Fruit fly (Drosophila melanogaster) ovary, adult (tissue): ENCODE results near the gene corto.

Experiments used
- CG17801 ChIP-seq: fragments of 200-800 bp; optimal IDR thresholded peaks from 2 replicates; lab custom pipeline; 2019; ENCODE audit warnings: missing biosample characterization, mild to moderate bottlenecking, missing genetic modification characterization, moderate library complexity; ENCODE audit not compliant: partially characterized antibody

Gene corto

DNA sequence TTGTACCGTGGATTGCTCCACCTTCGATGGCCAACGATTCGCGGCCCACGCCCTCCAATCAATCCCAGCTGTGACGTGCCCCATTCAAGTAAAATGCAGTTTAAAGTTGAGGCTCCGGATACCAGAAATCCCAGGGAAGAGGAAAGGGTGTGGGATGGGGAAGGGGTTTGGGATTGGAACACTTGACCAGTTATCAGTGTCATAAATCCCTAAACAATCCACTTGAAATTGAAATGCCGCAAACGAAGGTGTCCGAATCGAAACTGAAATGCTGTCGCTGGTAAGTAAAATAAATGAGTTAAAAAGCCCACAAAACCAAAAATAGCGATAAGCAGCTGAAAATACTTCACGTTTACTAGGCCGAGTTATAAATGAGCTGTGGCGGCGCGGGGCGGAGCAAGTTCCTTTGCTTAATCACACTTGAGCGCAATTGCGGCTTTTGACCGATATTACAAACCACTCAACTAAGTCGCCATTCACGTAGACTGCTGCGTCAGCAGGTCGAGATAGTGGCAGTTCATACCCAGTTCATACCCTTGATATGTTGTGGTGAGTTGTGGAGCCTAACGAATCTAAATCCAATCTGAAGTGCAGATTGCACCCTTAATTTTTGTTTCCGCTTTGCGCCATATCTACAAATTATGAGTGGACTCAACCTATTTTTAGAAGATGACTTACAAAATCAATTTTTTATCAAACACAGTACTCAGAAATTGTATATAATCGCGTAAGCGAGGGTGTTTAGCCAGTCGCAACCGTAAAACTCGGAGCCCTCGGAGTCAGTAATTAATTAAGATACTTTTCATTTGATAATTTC is 22.1 kb downstream of the corto start:
- TF ChIP-seq CG17801 (GFP tag; lab: Kevin White, UChicago), result no peak

DNA sequence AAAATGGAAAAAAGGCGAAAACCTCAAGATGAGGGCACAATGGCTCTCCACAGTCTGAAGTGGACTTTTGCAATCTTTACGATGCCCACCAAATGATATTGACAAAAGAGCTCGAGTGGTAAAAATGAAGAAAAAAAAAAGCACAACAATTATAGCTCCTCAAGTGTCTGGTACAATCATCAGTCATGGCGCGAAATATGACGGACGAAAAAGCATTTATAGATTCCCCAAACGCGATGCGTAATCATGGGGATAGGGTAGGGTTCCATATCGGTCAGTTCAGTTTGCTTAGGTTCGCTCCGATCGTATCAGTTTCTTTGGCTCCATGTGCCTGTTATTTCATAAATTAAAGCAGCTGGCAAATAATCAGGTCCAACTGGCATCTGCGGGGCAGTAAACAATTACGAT is 23.6 kb downstream of the corto start:
- no peak for TF ChIP-seq CG17801 (GFP tag; lab: Kevin White, UChicago)

DNA sequence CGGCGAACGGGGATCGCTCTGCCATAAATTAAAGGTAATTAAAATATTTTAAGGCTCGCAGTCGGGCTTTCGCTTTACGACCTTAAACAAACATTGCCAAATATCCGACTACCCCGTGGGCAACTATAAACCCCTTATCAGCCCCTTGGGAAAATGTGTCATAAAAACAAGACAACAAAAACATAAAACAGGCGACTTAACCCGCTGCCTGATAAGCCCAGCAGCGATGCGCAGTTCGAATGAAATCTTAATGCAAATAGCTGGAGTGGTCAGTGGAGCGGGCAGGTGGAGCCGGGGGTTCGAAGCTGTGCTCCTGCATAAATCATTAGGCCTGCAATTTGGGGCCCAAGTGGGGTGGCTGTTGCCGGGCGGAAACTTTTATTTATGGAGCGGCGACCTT is 24.4 kb downstream of the corto start:
- TF ChIP-seq CG17801 (GFP tag; lab: Kevin White, UChicago), result no peak

DNA sequence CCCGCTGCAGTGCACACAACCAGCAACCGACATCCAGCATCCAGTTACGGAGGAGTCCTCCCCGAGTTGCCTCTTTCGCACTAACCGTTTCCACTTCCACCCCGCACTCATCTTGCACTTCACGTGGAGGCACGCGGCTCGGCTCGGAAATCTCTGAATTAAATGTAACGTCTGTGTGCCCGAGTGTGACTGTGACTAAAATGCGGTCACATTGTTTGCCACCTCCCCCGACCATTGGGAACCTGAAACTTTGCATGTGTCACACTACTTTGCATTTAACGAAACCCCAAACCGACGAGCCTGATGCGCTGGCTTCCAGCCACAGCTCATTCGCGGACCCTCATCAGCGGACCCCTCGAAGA is 25.6 kb downstream of the corto start:
- TF ChIP-seq CG17801 (GFP tag; lab: Kevin White, UChicago), result no peak

DNA sequence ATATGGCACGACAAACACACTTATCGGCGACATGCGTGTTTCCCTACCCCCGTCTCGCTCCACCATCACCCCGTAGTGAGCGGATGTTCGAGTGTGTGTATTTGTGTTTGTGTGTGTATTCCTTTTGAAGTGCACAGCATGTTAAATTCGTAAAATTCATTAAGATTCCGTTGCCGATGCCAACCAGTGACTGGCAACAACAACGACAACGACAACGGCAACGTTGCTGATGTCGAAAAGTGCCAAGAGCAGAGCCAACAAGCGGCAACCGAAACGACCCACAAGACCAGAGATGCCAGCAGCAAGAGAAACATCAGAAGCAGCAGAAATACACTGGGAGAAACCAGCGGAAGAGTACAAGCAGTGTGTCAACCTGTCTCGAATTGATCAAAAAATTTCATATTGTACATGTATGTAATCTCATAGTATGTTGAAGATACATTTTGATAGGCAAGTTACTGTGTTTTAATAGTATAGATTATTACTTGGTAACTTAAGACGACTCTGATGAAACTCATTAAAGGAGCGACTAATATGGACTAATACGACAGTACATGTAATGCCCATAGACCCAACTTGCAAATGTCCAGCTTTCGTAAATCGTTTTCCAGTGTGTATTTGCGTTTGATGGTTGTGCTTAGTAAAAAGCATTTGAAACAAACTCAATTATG is 26.1 kb downstream of the corto start:
- no peak for TF ChIP-seq CG17801 (GFP tag; lab: Kevin White, UChicago)

DNA sequence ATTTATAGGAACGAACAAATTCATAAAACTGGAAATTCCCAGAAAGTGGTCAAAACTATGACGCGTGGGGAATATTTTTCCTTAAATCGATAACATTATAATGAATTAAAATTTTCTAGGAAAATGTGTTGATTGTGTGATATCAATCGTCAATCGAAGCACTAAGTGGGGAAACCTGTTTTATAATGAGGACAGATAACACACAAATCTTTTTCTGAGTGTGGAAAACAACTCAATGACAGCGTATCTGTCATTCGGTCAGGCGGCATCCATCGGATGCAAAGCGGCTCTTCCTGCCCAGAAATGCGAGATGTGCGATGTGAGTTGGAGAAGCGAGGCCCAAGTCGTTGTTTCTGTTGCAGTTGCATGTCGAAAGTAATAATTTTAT is 26.6 kb downstream of the corto start:
- no peak for TF ChIP-seq CG17801 (GFP tag; lab: Kevin White, UChicago)

DNA sequence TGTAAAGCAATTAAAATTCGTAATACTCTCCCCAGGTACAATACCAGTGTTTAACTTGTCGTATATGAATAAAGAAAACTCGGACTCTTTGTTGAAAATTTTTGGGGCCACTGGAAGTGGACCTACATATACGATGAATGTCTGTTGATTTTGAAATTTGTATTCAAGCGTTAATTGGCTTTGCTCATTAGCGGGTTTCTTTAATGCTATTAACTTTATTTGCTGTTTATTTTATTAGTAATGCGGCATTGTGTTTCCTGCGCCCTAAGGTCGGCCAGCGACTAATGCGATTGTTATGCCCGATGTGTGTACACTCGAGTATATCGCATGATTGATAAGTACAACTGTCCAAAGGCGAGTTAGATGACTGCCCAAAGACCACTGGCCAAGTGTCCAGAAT is 27.6 kb downstream of the corto start:
- TF ChIP-seq CG17801 (GFP tag; lab: Kevin White, UChicago), result no peak

DNA sequence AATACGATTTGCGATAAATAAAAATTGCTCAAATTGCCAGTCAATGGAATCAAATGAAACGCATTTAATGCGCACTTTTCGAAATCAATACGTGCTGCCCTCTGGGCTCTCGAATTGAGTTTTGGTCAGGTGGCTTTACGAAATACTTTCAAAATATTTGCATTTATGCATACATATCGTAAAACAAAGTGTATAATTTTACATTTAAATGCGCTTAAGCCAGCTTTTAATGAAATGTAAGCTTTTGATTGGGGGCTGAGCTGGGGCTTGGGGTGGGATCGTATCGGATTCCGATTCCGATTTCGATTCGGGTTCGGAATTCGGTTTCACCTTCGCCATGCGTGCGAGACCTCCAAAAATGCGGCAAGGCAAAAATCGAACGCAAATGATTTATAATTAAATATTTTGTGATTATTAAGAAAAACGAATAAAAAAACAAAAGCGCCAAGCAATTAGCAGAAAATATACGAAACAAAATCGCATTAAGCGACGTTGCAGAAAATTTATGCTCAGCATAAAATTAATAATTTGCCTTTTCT is 28.5 kb downstream of the corto start:
- TF ChIP-seq CG17801 (GFP tag; lab: Kevin White, UChicago), result peak; percentile 40

DNA sequence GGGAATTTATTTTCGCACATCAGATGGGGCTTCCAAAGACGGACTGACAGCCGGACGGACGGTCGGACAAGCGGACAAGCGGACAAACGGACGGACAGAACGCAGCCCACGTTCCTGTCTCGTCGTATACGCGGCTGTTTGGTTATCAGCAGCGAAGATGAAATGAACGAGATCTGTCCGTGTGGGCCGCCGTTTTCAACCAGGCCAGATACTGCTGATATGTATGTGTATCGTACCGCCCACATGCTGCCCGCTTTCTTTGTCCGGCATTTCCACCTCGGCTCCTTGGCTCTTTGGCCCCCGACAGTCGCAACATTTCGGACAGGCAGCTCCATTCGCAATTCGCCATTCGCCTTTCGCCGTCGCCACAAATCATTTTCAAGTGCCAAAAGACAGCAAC is 29.6 kb downstream of the corto start:
- no peak for TF ChIP-seq CG17801 (GFP tag; lab: Kevin White, UChicago)

DNA sequence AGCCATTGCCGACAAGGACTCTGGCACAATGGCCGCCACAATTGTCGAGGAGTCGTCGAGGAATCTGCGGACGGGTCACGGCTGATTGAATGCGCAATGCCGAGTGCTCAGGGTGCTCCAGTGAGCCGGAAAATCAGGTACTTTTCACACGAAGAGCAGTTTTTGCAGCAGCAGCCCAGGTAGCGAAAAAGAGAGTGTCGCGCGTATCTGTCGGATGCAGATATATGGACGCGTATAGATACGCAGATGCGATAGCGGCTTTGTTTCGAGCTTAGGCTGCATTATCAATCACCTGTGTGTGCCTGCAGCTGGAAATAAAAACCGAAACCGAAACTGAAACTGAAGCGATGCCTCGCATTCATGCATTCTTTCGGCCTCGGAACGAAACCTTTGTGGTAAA is 30.9 kb downstream of the corto start:
- TF ChIP-seq CG17801 (GFP tag; lab: Kevin White, UChicago), result no peak

DNA sequence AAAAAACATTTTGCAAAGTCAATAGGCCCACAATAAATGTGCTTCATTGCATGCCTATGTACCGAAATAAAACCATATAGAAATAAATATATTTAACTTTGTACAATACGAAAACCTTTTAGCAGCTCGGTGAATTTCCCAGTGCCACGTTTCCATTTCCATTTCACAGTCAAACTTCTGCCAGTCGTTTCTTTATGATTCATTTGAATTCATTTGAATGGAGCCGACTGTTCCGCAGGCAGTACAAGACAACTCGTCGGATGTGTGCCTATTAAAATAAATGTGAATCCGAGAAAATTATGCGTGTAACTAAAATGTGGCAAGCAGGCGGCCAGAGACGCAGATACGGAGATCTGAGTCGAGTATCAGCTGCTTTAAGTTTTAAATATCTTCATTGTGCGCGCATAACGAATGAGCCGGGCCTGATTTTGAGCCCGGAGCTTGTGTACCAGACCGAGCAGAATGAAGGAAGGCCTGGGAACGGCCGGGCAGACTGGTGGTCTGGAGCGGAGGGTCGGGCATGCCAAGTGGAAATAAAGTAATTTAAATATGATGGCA is 31.4 kb downstream of the corto start:
- TF ChIP-seq CG17801 (GFP tag; lab: Kevin White, UChicago), result no peak

DNA sequence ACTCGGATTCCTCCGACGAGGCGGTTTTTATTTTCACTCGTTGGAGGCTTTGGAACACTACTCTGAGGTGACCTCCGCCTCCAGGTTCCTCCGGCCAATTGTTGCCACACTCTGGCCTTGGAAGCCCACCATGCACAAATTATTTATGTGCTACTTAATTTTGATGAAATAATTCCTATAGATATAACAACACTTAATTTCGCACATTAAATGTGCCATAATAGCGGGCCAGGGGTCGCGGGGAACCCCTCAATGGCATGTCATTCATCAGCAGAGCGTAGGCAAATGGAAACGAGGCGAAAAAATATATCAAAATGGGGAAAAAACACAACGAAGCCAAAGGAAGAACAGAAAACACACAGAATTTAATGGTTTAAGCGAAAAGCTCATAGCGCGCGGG is 32.1 kb downstream of the corto start:
- no peak for TF ChIP-seq CG17801 (GFP tag; lab: Kevin White, UChicago)

DNA sequence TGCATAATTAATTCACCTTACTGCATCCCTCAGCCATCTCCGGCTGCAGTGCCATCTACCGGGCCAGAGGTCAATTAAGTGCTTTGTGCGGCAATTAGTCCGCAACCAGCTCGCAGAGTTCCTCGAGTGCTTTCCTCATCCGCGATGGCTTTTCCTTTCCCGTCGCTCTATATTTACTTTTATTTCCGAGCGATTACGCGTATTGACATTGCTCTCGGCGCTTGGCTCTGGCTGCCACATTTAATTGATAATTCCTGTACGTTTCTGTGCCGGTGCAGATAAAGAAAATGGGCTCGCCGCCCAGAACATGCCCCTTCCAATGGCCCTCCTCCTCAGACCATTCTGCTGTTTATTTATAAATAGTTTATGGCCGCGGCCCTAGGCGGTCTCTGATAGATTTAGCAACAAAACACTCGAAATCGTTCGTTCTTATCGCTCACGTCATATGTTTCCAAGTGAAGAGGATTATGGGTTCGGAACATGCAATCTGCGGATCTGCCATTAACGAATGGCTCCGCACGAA is 33.2 kb downstream of the corto start:
- TF ChIP-seq CG17801 (GFP tag; lab: Kevin White, UChicago), result no peak

DNA sequence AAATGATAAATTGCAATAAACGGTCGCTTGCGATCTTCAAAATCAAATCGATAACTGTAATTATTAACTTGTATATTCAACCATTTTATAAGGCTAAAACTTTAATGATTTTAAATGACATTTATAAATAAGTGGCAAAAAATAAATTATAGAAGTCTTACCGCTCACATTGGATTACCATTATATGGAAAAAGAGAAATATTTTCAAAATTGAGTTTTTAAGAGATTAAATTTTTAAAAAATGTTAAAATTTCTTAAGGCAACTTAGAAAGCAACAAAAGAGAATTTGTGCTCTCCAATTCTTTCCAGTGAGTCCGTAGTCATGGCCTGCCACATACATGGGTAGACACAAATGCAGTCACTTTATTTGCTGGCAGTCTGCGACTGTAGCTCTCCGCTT is 34.0 kb downstream of the corto start:
- TF ChIP-seq CG17801 (GFP tag; lab: Kevin White, UChicago), result no peak

DNA sequence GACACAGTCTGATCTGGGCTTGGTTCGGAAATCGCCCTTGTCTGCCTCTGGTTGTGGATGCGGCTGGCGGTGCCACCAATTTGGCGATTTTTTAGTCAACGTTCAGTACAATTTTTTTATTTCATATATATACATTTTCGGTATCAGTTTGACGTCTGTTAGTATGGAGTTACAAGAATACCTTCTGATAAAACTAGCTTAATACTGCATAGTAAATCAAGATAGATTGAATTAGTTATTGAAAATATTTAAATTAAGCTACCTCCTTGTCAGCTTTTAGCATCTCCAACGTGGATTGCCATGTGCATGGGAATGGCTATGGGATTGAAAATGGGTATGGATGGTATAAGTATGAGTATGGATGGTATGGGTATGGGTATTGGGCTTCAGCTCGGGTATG is 41.8 kb downstream of the corto start:
- no peak for TF ChIP-seq CG17801 (GFP tag; lab: Kevin White, UChicago)
